Worm (Caenorhabditis elegans): ENCODE measurements around the gene lgc-43.

DNA sequence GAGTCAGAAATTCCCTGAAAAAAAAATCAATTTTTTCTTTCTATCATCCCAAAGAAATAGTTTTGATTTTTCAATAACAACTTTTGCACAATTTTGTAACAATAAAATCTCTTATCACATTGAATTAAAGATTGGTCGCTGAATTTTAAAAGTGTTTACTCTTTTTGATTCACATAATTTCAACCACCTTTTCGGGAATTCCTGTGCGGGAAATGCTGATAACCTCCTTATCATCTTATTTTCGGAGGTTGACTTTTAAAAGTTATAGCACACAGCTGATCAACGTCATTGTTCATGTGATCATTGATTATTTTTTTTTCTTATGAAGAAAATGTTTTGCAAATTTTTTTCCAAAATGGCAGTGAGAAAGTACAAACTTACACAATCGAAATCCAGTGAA lies 35.1 kb upstream of the lgc-43 start:
- TF ChIP-seq W03F9.2 (tag; optimal IDR thresholded peaks at IDR 0.05) = no peak
- no peak for TF ChIP-seq him-1 (tag; optimal IDR thresholded peaks at IDR 0.05)
- TF ChIP-seq dao-5 (tag; optimal IDR thresholded peaks at IDR 0.05) = no peak
